Fruit fly (Drosophila melanogaster): ENCODE results near the gene CG43679.

- TF ChIP-seq Crg-1 (GFP tag; optimal IDR thresholded peaks at IDR 0.05) (no peak), CG11617 (GFP tag; optimal IDR thresholded peaks at IDR 0.05) (no peak), Mnt (GFP tag; optimal IDR thresholded peaks at IDR 0.05) (no peak), CG12768 (GFP tag; optimal IDR thresholded peaks at IDR 0.05) (no peak)
Observed at dm6 chr3L:15023192-15023591, 28.0 kb downstream of the CG43679 start, which contains the start of gene CG32148.

Measured in whole organism, adult.